Worm (Caenorhabditis elegans): Measurements from ENCODE around the gene clec-121.

DNA sequence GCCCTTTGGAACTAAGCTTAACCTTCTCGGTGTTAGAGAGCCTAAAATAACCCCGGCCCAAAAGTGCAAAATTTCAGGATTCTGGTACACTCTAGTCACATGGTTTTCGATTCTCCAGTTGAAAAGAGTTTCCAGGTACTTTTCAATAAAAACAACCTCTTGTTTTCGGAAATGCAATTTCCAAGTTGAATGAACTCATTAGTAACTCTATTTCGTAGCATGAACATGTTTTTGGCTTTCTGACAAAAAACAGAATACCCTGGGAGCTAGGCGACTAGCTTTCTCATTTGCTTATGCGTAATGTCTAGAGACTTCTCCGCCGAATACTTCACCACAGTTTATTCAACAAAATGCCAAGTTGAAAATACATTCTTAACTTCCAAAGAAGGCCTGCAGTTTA is 21.1 kb downstream of the clec-121 start, which contains the start of gene srh-71:
- TF ChIP-seq nhr-237 (tag; optimal IDR thresholded peaks at IDR 0.05): no peak
- no peak for TF ChIP-seq lin-13 (tag; optimal IDR thresholded peaks at IDR 0.05)

All from whole organism, mixed stage, embryonic.